Fruit fly (Drosophila melanogaster): ENCODE data around the gene ppk28.

- TF ChIP-seq pfk (GFP tag; optimal IDR thresholded peaks at IDR 0.05) (no peak), CG17612 (GFP tag; IDR thresholded peaks at IDR 0.05) (no peak), CG2120 (GFP tag; optimal IDR thresholded peaks at IDR 0.05) (no peak), crc (GFP tag; optimal IDR thresholded peaks at IDR 0.05) (no peak), wek (GFP tag; optimal IDR thresholded peaks at IDR 0.05) (no peak), ems (GFP tag; optimal IDR thresholded peaks at IDR 0.05) (no peak)
Observed at dm6 chrX:16820665-16821064, 14.8 kb downstream of the ppk28 start.

All from whole organism, embryonic.